Worm (Caenorhabditis elegans): ENCODE results near the gene gcy-37.
A peak's percentile ranks its signal among the peaks of the same experiment; 100 is the strongest.

Gene gcy-37

DNA sequence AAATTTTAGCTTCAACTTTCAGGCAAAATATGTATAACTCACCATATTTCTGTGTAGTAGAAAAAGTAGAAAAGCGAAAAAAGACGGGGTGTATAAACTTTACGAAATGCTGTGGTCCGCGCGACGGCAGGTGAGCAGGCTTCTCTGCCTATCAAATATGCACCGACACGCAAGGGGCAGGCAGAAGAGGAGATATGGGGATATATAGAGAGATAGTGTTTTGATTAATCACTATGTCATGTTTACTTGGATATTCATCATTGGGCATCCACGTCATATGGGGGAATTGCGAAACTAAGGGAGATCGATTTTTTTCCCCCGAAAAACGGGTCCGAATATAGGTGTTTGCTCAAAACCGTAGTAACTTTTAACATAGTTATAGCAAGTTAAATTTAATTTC, at the start of gene gcy-37:
Gene gcy-37, minus strand, starts transcription at position 101 of the 400 bp plus-strand sequence.
- TF ChIP-seq ztf-29 (GFP tag; IDR thresholded peaks at IDR 0.05) (no peak), ref-1 (GFP tag; conservative IDR thresholded peaks at IDR 0.05) (no peak)

DNA sequence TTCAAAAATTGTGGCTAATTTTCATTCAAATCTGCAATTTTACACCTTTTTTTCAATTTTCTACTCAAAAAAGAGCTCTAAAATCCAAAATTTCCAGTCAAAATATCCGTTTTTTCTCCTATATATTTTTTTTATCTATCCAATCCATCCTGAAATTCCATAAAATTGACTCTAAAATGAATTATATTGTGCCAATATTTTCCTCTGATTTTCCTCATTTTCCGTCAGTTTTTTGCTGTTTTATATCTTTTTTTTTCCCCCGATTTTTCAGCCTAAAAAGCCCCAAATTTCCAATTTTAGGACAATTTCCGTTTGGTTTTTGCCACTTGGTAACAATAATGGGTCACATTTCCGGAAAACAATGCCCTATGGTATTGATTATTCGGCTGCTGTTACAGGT, 39.8 kb upstream of the gcy-37 start, which contains the start of gene Y71G10AR.4:
Gene Y71G10AR.4, plus strand, starts transcription at position 301 of the 400 bp plus-strand sequence.
- TF ChIP-seq ztf-29 (GFP tag; IDR thresholded peaks at IDR 0.05) (no peak), T22C8.4 (GFP tag; IDR thresholded peaks at IDR 0.05) (no peak), ztf-23 (GFP tag; IDR thresholded peaks at IDR 0.05) (no peak), med-1 (GFP tag; optimal IDR thresholded peaks at IDR 0.05; ENCODE audit: insufficient read depth) (no peak), ref-1 (GFP tag; conservative IDR thresholded peaks at IDR 0.05) (no peak), cog-1 (tag; optimal IDR thresholded peaks at IDR 0.05) (no peak), tab-1 (GFP tag; IDR thresholded peaks at IDR 0.05) (no peak), flt-1 (GFP tag; IDR thresholded peaks at IDR 0.05) (no peak), klf-2 (GFP tag; conservative IDR thresholded peaks at IDR 0.05) (no peak)

DNA sequence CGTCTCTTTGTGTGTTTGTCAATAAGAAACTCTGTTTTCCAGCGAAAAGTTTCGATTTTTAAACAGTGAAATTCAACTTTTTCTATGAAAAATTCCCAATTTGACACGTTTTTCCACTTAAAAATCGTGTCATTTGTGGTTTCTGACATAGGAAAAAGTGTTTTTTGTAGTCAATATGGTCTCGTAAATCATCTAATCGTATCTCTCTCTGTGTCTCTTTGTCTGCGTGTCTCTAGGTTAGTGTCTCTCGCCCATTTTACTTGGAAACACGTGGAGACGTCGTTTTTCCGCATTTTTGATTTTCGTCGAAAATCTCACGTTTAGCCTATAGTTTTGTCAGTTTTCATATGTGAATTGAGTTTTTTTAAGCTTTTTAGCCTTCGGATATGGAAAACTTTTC, 36.6 kb upstream of the gcy-37 start:
- TF ChIP-seq tab-1 (GFP tag; IDR thresholded peaks at IDR 0.05) (no peak), ztf-23 (GFP tag; IDR thresholded peaks at IDR 0.05) (no peak)

DNA sequence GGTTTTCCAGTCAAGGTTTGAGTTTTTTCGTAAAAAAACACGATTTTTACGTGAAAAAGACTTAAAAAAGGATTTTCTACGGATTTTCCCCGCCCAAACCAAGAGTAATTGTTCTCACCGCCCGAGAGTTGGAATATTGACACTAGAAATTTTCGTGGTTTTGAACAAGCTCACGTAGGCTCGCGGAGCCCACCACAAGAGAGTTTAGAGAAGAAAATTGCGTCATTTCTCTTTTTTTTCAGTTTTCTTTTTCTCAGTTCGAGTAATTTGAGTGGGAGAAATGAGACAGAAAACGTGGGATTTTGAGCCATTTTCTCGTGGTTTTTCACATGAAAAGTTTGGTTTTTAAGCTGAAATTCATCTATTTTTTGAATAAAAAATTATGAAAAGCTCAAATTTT, 34.6 kb upstream of the gcy-37 start:
- TF ChIP-seq ref-1 (GFP tag; conservative IDR thresholded peaks at IDR 0.05), result no peak
- no peak for TF ChIP-seq tab-1 (GFP tag; IDR thresholded peaks at IDR 0.05)
- no peak for TF ChIP-seq flt-1 (GFP tag; IDR thresholded peaks at IDR 0.05)
- no peak for TF ChIP-seq med-1 (GFP tag; optimal IDR thresholded peaks at IDR 0.05; ENCODE audit: insufficient read depth)
- TF ChIP-seq ztf-29 (GFP tag; IDR thresholded peaks at IDR 0.05), result no peak
- TF ChIP-seq klf-2 (GFP tag; conservative IDR thresholded peaks at IDR 0.05), result no peak
- TF ChIP-seq cog-1 (tag; optimal IDR thresholded peaks at IDR 0.05), result no peak
- TF ChIP-seq T22C8.4 (GFP tag; IDR thresholded peaks at IDR 0.05), result no peak
- TF ChIP-seq ztf-23 (GFP tag; IDR thresholded peaks at IDR 0.05), result no peak

DNA sequence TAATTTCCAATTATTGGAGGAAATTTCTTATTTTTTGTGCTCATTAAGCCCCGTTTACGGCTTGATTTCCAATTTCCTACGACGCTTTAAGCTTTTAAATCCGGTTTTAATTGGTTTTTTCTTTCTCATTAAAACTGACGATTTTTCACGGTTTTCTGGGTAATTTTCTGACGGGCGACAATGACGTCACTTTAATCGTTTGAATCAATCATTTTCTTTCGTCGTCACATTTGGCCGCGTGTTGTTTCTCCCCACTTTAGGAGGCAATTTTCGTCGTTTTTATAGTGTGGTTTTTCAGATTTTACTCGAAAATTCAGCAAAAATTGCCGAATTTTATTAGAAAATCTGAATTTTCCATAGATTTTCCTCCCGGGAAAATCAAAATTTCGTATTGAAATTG, 34.1 kb upstream of the gcy-37 start:
- TF ChIP-seq T22C8.4 (GFP tag; IDR thresholded peaks at IDR 0.05), result no peak
- TF ChIP-seq cog-1 (tag; optimal IDR thresholded peaks at IDR 0.05), result no peak
- no peak for TF ChIP-seq tab-1 (GFP tag; IDR thresholded peaks at IDR 0.05)
- no peak for TF ChIP-seq med-1 (GFP tag; optimal IDR thresholded peaks at IDR 0.05; ENCODE audit: insufficient read depth)
- TF ChIP-seq ztf-29 (GFP tag; IDR thresholded peaks at IDR 0.05), result no peak
- TF ChIP-seq flt-1 (GFP tag; IDR thresholded peaks at IDR 0.05), result no peak
- no peak for TF ChIP-seq ref-1 (GFP tag; conservative IDR thresholded peaks at IDR 0.05)
- no peak for TF ChIP-seq ztf-23 (GFP tag; IDR thresholded peaks at IDR 0.05)
- no peak for TF ChIP-seq klf-2 (GFP tag; conservative IDR thresholded peaks at IDR 0.05)

DNA sequence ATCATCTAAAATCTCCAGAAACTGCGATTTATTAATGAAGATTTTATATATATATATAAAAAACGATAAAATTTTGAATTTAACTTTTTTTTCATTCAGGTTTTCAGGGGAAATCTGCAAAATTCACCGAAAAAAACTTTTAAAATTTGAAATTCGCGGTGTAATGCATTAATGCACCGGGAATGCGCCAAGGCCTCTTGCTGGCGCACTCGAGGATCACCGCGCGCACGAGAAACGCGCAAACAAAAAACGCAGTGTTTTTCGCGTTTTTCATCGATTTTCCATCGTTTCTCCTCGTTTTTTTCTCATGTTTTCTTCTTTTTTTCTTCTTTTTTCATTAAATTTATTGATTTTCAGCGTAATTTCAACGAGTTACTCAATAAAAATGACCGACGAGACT, 18.6 kb upstream of the gcy-37 start, which contains the start of gene hrpu-2:
Gene hrpu-2, plus strand, starts transcription at position 352 of the 400 bp plus-strand sequence.
- TF ChIP-seq med-1 (GFP tag; optimal IDR thresholded peaks at IDR 0.05; ENCODE audit: insufficient read depth), result no peak
- no peak for TF ChIP-seq klf-2 (GFP tag; conservative IDR thresholded peaks at IDR 0.05)
- TF ChIP-seq cog-1 (tag; optimal IDR thresholded peaks at IDR 0.05), result peak; percentile 36
- TF ChIP-seq T22C8.4 (GFP tag; IDR thresholded peaks at IDR 0.05), result no peak
- peak; percentile 70; the same call in 1 of the 2 replicates for TF ChIP-seq ztf-23 (GFP tag; IDR thresholded peaks at IDR 0.05)
- no peak for TF ChIP-seq tab-1 (GFP tag; IDR thresholded peaks at IDR 0.05)
- no peak for TF ChIP-seq ztf-29 (GFP tag; IDR thresholded peaks at IDR 0.05)
- TF ChIP-seq flt-1 (GFP tag; IDR thresholded peaks at IDR 0.05), result no peak
- TF ChIP-seq ref-1 (GFP tag; conservative IDR thresholded peaks at IDR 0.05), result no peak

DNA sequence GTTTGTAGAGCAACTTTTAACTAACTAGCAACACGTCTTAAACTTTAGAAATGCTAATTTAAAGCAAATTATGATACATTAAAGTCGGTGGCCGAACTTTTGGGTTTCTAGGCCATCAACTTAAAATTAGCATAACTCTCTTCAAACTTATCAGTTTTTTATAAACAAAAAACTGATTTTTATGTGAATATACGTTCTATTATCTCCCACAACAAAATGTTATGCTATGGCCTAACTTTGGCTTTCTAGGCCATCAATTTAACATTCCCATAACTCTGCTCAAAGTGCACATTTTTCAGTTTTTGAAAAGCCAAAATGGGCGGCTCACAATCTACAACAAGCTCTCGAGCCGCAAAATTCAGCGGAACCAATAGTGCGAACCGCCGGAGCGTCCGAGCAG, 16.3 kb upstream of the gcy-37 start, which contains the start of gene C54E4.1:
Gene C54E4.1, plus strand, starts transcription at position 301 of the 400 bp plus-strand sequence.
- TF ChIP-seq tab-1 (GFP tag; IDR thresholded peaks at IDR 0.05) (no peak), flt-1 (GFP tag; IDR thresholded peaks at IDR 0.05) (no peak), klf-2 (GFP tag; conservative IDR thresholded peaks at IDR 0.05) (no peak), med-1 (GFP tag; optimal IDR thresholded peaks at IDR 0.05; ENCODE audit: insufficient read depth) (no peak), T22C8.4 (GFP tag; IDR thresholded peaks at IDR 0.05) (no peak), ref-1 (GFP tag; conservative IDR thresholded peaks at IDR 0.05) (no peak), cog-1 (tag; optimal IDR thresholded peaks at IDR 0.05) (no peak), ztf-23 (GFP tag; IDR thresholded peaks at IDR 0.05) (no peak), ztf-29 (GFP tag; IDR thresholded peaks at IDR 0.05) (no peak)

DNA sequence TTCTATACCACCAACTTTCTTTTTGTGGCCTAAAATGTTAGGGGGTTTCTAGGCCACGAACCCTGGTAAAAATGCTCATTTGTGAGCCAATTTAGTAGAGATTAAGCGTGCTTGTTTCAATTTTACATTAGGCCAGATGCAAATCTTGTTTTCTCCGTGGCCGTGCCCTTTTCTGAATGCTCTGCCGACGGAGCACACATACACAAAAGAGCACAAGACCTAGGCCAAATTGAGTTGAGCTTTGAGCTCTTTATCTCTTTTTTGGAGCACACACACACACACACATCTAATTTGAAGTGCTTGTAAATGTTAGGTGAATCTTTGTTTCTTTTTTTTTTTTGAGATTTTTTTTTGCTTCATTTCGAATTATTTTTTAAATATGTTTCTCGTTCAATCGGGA, 13.9 kb upstream of the gcy-37 start:
- TF ChIP-seq ref-1 (GFP tag; conservative IDR thresholded peaks at IDR 0.05), result no peak
- TF ChIP-seq ztf-29 (GFP tag; IDR thresholded peaks at IDR 0.05), result no peak
- TF ChIP-seq med-1 (GFP tag; optimal IDR thresholded peaks at IDR 0.05; ENCODE audit: insufficient read depth), result no peak
- TF ChIP-seq cog-1 (tag; optimal IDR thresholded peaks at IDR 0.05), result no peak
- TF ChIP-seq ztf-23 (GFP tag; IDR thresholded peaks at IDR 0.05), result no peak
- no peak for TF ChIP-seq klf-2 (GFP tag; conservative IDR thresholded peaks at IDR 0.05)

DNA sequence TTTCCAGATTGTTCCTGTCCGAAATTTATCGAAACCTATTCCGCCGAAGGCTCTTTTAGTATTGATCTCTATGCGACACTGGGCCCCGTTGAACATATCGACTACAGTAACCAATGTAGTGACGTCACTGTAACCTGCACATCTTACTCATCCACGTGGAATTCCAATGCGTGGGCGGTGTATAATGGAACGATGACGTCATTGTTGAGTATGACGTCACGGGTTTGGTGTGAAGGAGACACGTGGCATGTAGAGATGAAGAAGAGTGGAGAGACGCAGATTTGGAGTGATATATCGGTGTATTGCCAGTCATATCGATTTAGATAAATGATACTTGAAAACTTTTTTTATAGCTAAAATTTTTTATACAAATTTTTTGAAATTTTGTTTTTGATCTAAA, 11.4 kb upstream of the gcy-37 start:
- TF ChIP-seq med-1 (GFP tag; optimal IDR thresholded peaks at IDR 0.05; ENCODE audit: insufficient read depth) (no peak), tab-1 (GFP tag; IDR thresholded peaks at IDR 0.05) (no peak), cog-1 (tag; optimal IDR thresholded peaks at IDR 0.05) (no peak), ztf-29 (GFP tag; IDR thresholded peaks at IDR 0.05) (no peak), ztf-23 (GFP tag; IDR thresholded peaks at IDR 0.05) (no peak), flt-1 (GFP tag; IDR thresholded peaks at IDR 0.05) (no peak), klf-2 (GFP tag; conservative IDR thresholded peaks at IDR 0.05) (no peak), ref-1 (GFP tag; conservative IDR thresholded peaks at IDR 0.05) (no peak), T22C8.4 (GFP tag; IDR thresholded peaks at IDR 0.05) (no peak)

DNA sequence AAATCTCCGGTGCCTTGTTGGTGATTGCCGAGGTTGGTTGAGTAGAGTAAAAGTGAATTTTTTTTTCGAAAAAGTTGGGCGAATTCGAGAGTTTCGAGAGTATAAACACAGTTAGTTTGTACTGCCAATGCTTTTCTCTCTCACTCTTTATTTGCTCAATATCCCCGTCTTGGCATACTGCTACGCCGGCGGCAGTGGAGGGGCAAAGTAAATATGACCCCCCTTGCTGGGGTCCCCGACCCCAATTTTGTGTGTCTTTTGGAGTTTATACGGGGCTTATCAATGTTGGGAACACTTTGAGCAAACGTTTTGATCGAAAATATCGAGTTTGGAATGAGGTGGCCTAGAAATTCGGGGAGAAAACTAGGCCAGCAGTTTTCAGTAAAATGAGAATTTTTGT, 9.5 kb upstream of the gcy-37 start, which contains the start of gene C54E4.4:
Gene C54E4.4, minus strand, starts transcription at position 101 of the 400 bp plus-strand sequence.
- TF ChIP-seq T22C8.4 (GFP tag; IDR thresholded peaks at IDR 0.05) (no peak), klf-2 (GFP tag; conservative IDR thresholded peaks at IDR 0.05) (no peak), ztf-29 (GFP tag; IDR thresholded peaks at IDR 0.05) (no peak), tab-1 (GFP tag; IDR thresholded peaks at IDR 0.05) (no peak), flt-1 (GFP tag; IDR thresholded peaks at IDR 0.05) (no peak), cog-1 (tag; optimal IDR thresholded peaks at IDR 0.05) (no peak), ztf-23 (GFP tag; IDR thresholded peaks at IDR 0.05) (no peak), med-1 (GFP tag; optimal IDR thresholded peaks at IDR 0.05; ENCODE audit: insufficient read depth) (no peak), ref-1 (GFP tag; conservative IDR thresholded peaks at IDR 0.05) (no peak)

Data from whole organism, midembryonic.